Fruit fly (Drosophila melanogaster) whole organism, embryonic: ENCODE results near the gene Sema5c.
A peak's percentile ranks its signal among the peaks of the same experiment; 100 is the strongest.

Experiments used
- Ada2b ChIP-seq: fragments of 200-800 bp; sonication (Bioruptor generic); IDR thresholded peaks from 2 replicates; pipeline ENCODE4 v1.3.6; 2022; ENCODE audit warnings: missing biosample characterization, missing genetic modification characterization
- Atf-2 ChIP-seq: fragments of 200-800 bp; sonication (Bioruptor generic); optimal IDR thresholded peaks from 2 replicates; lab custom pipeline; 2016; ENCODE audit warnings: missing biosample characterization, missing genetic modification characterization
- B-H2 ChIP-seq: fragments of 200-800 bp; sonication (Bioruptor generic); optimal IDR thresholded peaks from 2 replicates; lab custom pipeline; 2018; ENCODE audit warnings: missing biosample characterization, mild to moderate bottlenecking, missing genetic modification characterization
- CG10462 ChIP-seq: fragments of 200-800 bp; sonication (Bioruptor generic); optimal IDR thresholded peaks from 2 replicates; lab custom pipeline; 2016; ENCODE audit warnings: missing biosample characterization, missing genetic modification characterization
- CG10654 ChIP-seq: fragments of 200-800 bp; sonication (Bioruptor generic); optimal IDR thresholded peaks from 2 replicates; lab custom pipeline; 2016; ENCODE audit warnings: missing biosample characterization, missing genetic modification characterization
- CG11247 ChIP-seq: fragments of 200-800 bp; sonication (Bioruptor generic); IDR thresholded peaks from 2 replicates; pipeline ENCODE4 v1.3.6; 2022; ENCODE audit warnings: missing biosample characterization, missing genetic modification characterization
- CG12299 ChIP-seq: fragments of 200-800 bp; sonication (Bioruptor generic); optimal IDR thresholded peaks from 2 replicates; lab custom pipeline; 2018; ENCODE audit warnings: missing biosample characterization, mild to moderate bottlenecking, missing genetic modification characterization
- CG1233 ChIP-seq: fragments of 200-800 bp; sonication (Bioruptor generic); optimal IDR thresholded peaks from 4 replicates; lab custom pipeline; 2018; ENCODE audit warnings: missing biosample characterization, mild to moderate bottlenecking, missing genetic modification characterization
- CG12769 ChIP-seq: fragments of 200-800 bp; sonication (Bioruptor generic); optimal IDR thresholded peaks from 2 replicates; lab custom pipeline; 2019; ENCODE audit warnings: missing biosample characterization, mild to moderate bottlenecking, missing genetic modification characterization, moderate library complexity
- CG15696 ChIP-seq: fragments of 200-800 bp; sonication (Bioruptor generic); optimal IDR thresholded peaks from 2 replicates; lab custom pipeline; 2019; ENCODE audit warnings: missing biosample characterization, mild to moderate bottlenecking, missing genetic modification characterization, moderate library complexity
- CG17359 ChIP-seq: fragments of 200-800 bp; sonication (Bioruptor generic); optimal IDR thresholded peaks from 3 replicates; lab custom pipeline; 2018; ENCODE audit warnings: missing biosample characterization, mild to moderate bottlenecking, missing genetic modification characterization, moderate library complexity
- CG17361 ChIP-seq: fragments of 200-800 bp; sonication (Bioruptor generic); IDR thresholded peaks from 3 replicates; pipeline ENCODE4 v1.3.6; 2022; ENCODE audit warnings: missing biosample characterization, missing genetic modification characterization
- CG17612 ChIP-seq: fragments of 200-800 bp; sonication (Bioruptor generic); IDR thresholded peaks from 2 replicates; pipeline ENCODE4 v1.3.6; 2022; ENCODE audit warnings: missing biosample characterization, missing genetic modification characterization
- CG2875 ChIP-seq: fragments of 200-800 bp; sonication (Bioruptor generic); optimal IDR thresholded peaks from 2 replicates; lab custom pipeline; 2017; ENCODE audit warnings: missing biosample characterization, mild to moderate bottlenecking, missing genetic modification characterization, missing genetic modification reagents
- CG30020 ChIP-seq: fragments of 200-800 bp; optimal IDR thresholded peaks from 2 replicates; lab custom pipeline; 2019; ENCODE audit warnings: missing biosample characterization, mild to moderate bottlenecking, missing genetic modification characterization, moderate library complexity
- CG31224 ChIP-seq: fragments of 200-800 bp; sonication (Bioruptor generic); IDR thresholded peaks from 2 replicates; pipeline ENCODE4 v1.3.6; 2022; ENCODE audit warnings: missing biosample characterization, missing genetic modification characterization
- CG32767 ChIP-seq: fragments of 200-800 bp; sonication (Bioruptor generic); IDR thresholded peaks from 2 replicates; pipeline ENCODE4 v1.3.6; 2022; ENCODE audit warnings: missing biosample characterization, missing genetic modification characterization
- CG5953 ChIP-seq: fragments of 200-800 bp; sonication (Bioruptor generic); IDR thresholded peaks from 2 replicates; pipeline ENCODE4 v1.3.6; 2022; ENCODE audit warnings: missing biosample characterization, missing genetic modification characterization
- CG6689 ChIP-seq: fragments of 200-800 bp; sonication (Bioruptor generic); IDR thresholded peaks from 2 replicates; pipeline ENCODE4 v1.3.6; 2022; ENCODE audit warnings: missing biosample characterization, missing genetic modification characterization
- CG7556 ChIP-seq: fragments of 200-800 bp; sonication (Bioruptor generic); optimal IDR thresholded peaks from 2 replicates; lab custom pipeline; 2017; ENCODE audit warnings: missing biosample characterization, mild to moderate bottlenecking, missing genetic modification characterization
- Dll ChIP-seq: fragments of 200-800 bp; sonication (Bioruptor generic); IDR thresholded peaks from 4 replicates; pipeline ENCODE4 v1.3.6; 2022; ENCODE audit warnings: missing biosample characterization, missing genetic modification characterization; ENCODE audit not compliant: partially characterized antibody
- Doc2 ChIP-seq: fragments of 200-800 bp; sonication (Bioruptor generic); IDR thresholded peaks from 2 replicates; pipeline ENCODE4 v1.3.6; 2022; ENCODE audit warnings: missing biosample characterization, missing genetic modification characterization
- HLHmδ ChIP-seq: fragments of 200-800 bp; sonication (Bioruptor generic); optimal IDR thresholded peaks from 2 replicates; lab custom pipeline; 2018; ENCODE audit warnings: missing biosample characterization, mild to moderate bottlenecking, missing genetic modification characterization, moderate library complexity
- Hr3 ChIP-seq: fragments of 200-800 bp; sonication (Bioruptor generic); optimal IDR thresholded peaks from 3 replicates; lab custom pipeline; 2016; ENCODE audit warnings: missing biosample characterization, missing genetic modification characterization
- MBD-R2 ChIP-seq: fragments of 200-800 bp; sonication (Bioruptor generic); IDR thresholded peaks from 2 replicates; pipeline ENCODE4 v1.3.6; 2022; ENCODE audit warnings: missing biosample characterization, missing genetic modification characterization
- Meics ChIP-seq: fragments of 200-800 bp; sonication (Bioruptor generic); optimal IDR thresholded peaks from 2 replicates; lab custom pipeline; 2017; ENCODE audit warnings: missing biosample characterization, mild to moderate bottlenecking, missing genetic modification characterization
- Nf-YA ChIP-seq: fragments of 200-800 bp; sonication (Bioruptor generic); IDR thresholded peaks from 2 replicates; pipeline ENCODE4 v1.3.6; 2022; ENCODE audit warnings: missing biosample characterization, missing genetic modification characterization
- Opbp ChIP-seq: fragments of 200-800 bp; sonication (Bioruptor generic); IDR thresholded peaks from 3 replicates; pipeline ENCODE4 v1.3.6; 2022; ENCODE audit warnings: missing biosample characterization, missing genetic modification characterization; ENCODE audit not compliant: partially characterized antibody
- Rfx ChIP-seq: fragments of 200-800 bp; sonication (Bioruptor generic); IDR thresholded peaks from 2 replicates; pipeline ENCODE4 v1.3.6; 2022; ENCODE audit warnings: missing biosample characterization, missing genetic modification characterization
- Side ChIP-seq: fragments of 200-800 bp; sonication (Bioruptor generic); optimal IDR thresholded peaks from 2 replicates; lab custom pipeline; 2016; ENCODE audit warnings: missing biosample characterization, missing genetic modification characterization
- Ssrp ChIP-seq: fragments of 200-800 bp; sonication (Bioruptor generic); optimal IDR thresholded peaks from 2 replicates; lab custom pipeline; 2018; ENCODE audit warnings: missing biosample characterization, mild to moderate bottlenecking, missing genetic modification characterization, moderate library complexity
- ac ChIP-seq: fragments of 200-800 bp; sonication (Bioruptor generic); optimal IDR thresholded peaks from 3 replicates; lab custom pipeline; 2017; ENCODE audit warnings: missing biosample characterization, mild to moderate bottlenecking, missing genetic modification characterization
- br ChIP-seq: fragments of >200 bp; optimal IDR thresholded peaks from 2 replicates; lab custom pipeline; 2017
- btn ChIP-seq: fragments of 200-800 bp; sonication (Bioruptor generic); optimal IDR thresholded peaks from 2 replicates; lab custom pipeline; 2016; ENCODE audit warnings: missing biosample characterization, missing genetic modification characterization
- danr ChIP-seq: fragments of 200-800 bp; sonication (Bioruptor generic); IDR thresholded peaks from 2 replicates; pipeline ENCODE4 v1.3.6; 2022; ENCODE audit warnings: missing biosample characterization, missing genetic modification characterization
- dm ChIP-seq: fragments of 200-800 bp; sonication (Bioruptor generic); optimal IDR thresholded peaks from 3 replicates; lab custom pipeline; 2016; ENCODE audit warnings: missing biosample characterization, missing genetic modification characterization
- eyg ChIP-seq: fragments of 200-800 bp; sonication (Bioruptor generic); optimal IDR thresholded peaks from 3 replicates; lab custom pipeline; 2016; ENCODE audit warnings: missing biosample characterization, missing genetic modification characterization
- fd96Cb ChIP-seq: fragments of 200-800 bp; sonication (Bioruptor generic); optimal IDR thresholded peaks from 2 replicates; lab custom pipeline; 2018; ENCODE audit warnings: missing biosample characterization, mild to moderate bottlenecking, missing genetic modification characterization, moderate library complexity
- gcm ChIP-seq: fragments of 200-800 bp; sonication (Bioruptor generic); optimal IDR thresholded peaks from 2 replicates; lab custom pipeline; 2019; ENCODE audit warnings: missing biosample characterization, mild to moderate bottlenecking, missing genetic modification characterization, moderate library complexity
- gt ChIP-seq: fragments of 200-800 bp; sonication (Bioruptor generic); IDR thresholded peaks from 2 replicates; pipeline ENCODE4 v1.3.6; 2022; ENCODE audit warnings: missing biosample characterization, missing genetic modification characterization
- insv ChIP-seq, 2 experiments: fragments of 200-800 bp; sonication (Bioruptor generic); optimal IDR thresholded peaks; 3 replicates each; lab custom pipeline; 2016 to 2018; ENCODE audit warnings: missing biosample characterization in 2 of 2, missing genetic modification characterization in 2 of 2
- jing ChIP-seq: fragments of 200-800 bp; sonication (Bioruptor generic); optimal IDR thresholded peaks from 2 replicates; lab custom pipeline; 2018; ENCODE audit warnings: missing biosample characterization, mild to moderate bottlenecking, missing genetic modification characterization
- kni ChIP-seq: fragments of 200-800 bp; sonication (Bioruptor generic); optimal IDR thresholded peaks from 3 replicates; lab custom pipeline; 2017; ENCODE audit warnings: mild to moderate bottlenecking, missing biosample characterization, missing genetic modification reagents, missing genetic modification characterization
- nom ChIP-seq: fragments of 200-800 bp; sonication (Bioruptor generic); optimal IDR thresholded peaks from 2 replicates; lab custom pipeline; 2017; ENCODE audit warnings: missing biosample characterization, missing genetic modification characterization, mild to moderate bottlenecking, moderate library complexity, missing genetic modification reagents
- row ChIP-seq: fragments of 200-800 bp; sonication (Bioruptor generic); IDR thresholded peaks from 3 replicates; pipeline ENCODE4 v1.3.6; 2022; ENCODE audit warnings: missing biosample characterization, missing genetic modification characterization
- salm ChIP-seq: fragments of 200-800 bp; sonication (Bioruptor generic); optimal IDR thresholded peaks from 2 replicates; lab custom pipeline; 2018; ENCODE audit warnings: missing biosample characterization, mild to moderate bottlenecking, missing genetic modification characterization
- ssp ChIP-seq: fragments of 200-800 bp; sonication (Bioruptor generic); IDR thresholded peaks from 2 replicates; pipeline ENCODE4 v1.3.6; 2022; ENCODE audit warnings: missing biosample characterization, missing genetic modification characterization
- tio ChIP-seq: fragments of 200-800 bp; sonication (Bioruptor generic); optimal IDR thresholded peaks from 2 replicates; lab custom pipeline; 2017; ENCODE audit warnings: missing biosample characterization, missing genetic modification characterization, inconsistent platforms
- trem ChIP-seq: fragments of 200-800 bp; optimal IDR thresholded peaks from 3 replicates; lab custom pipeline; 2019; ENCODE audit warnings: missing biosample characterization, mild to moderate bottlenecking, missing genetic modification characterization, moderate library complexity

Gene Sema5c

DNA sequence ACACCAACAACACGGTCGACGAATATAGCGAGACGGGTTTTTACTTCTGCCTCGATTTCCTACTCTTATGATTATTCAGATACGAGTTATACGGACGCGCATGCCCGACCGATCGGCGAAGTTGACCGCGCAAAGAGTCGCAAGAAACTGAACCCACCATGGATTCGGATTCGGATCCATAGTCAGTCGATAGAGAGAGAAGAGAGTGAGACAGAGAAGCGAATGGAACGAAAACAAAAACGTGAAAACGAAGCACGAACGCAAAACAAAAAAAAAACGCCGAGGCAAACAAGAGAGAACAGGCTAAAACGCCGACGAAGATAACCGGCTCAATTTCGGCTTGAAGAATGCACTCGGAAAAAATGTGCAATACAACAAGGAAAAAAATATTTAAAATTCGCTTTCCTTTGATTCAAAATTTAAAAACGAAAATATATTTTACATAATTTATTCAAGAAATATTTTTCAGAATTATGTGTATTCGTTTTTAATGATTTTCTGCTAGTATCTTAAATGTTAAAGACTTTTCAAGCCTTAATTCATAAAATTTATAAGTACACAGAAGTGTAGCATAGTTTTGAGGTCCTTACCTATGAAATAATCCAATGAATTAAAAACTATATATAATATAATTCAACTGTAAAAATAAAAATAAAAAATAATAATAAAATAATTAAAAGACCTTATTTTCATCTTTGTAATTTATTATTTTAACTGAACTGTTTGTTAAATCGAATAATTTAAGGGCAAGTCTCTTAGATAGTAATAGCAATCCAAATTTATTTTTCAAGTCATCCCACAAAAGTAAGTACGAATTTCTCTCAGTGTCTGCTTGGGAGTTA is at the start of gene Sema5c (continued):
- peak; percentile 80 for TF ChIP-seq Hr3
- TF ChIP-seq Nf-YA: no peak
- TF ChIP-seq B-H2 (GFP tag; lab: Kevin White, UChicago): no peak
- TF ChIP-seq CG32767: no peak
- TF ChIP-seq CG17361 (GFP tag; lab: Robert Waterston, UW): peak; percentile 96
- TF ChIP-seq insv (GFP tag; optimal IDR thresholded peaks at IDR 0.05; lab: Kevin White, UChicago): no peak
- TF ChIP-seq CG31224 (GFP tag; lab: Robert Waterston, UW): peak; percentile 28; the same call in 1 of the 2 replicates
- TF ChIP-seq CG5953: 0 out of 2 replicates have a peak, but pooled peaks have one; percentile 44
- TF ChIP-seq CG12299 (tag; lab: Kevin White, UChicago): no peak
- TF ChIP-seq salm: no peak
- TF ChIP-seq fd96Cb (tag; lab: Kevin White, UChicago): peak; percentile 60
- peak; percentile 84 for TF ChIP-seq Ssrp
- TF ChIP-seq CG12769 (tag; lab: Kevin White, UChicago): peak; percentile 37
- TF ChIP-seq CG17612 (GFP tag; lab: Robert Waterston, UW): no peak
- peak; percentile 55 for TF ChIP-seq HLHmδ
- TF ChIP-seq dm (GFP tag; lab: Kevin White, UChicago): no peak
- no peak for TF ChIP-seq Doc2 (GFP tag; lab: Robert Waterston, UW)
- peak; percentile 33 for TF ChIP-seq Atf-2 (GFP tag; lab: Kevin White, UChicago)
- TF ChIP-seq ac (GFP tag; lab: Kevin White, UChicago): no peak
- 0 out of 4 replicates have a peak, but pooled peaks have one; percentile 36 for TF ChIP-seq Dll (GFP tag; lab: Robert Waterston, UW)
- TF ChIP-seq kni (GFP tag; lab: Kevin White, UChicago): peak; percentile 80
- peak; percentile 50 for TF ChIP-seq CG2875
- peak; percentile 70 for TF ChIP-seq Rfx (GFP tag; lab: Robert Waterston, UW)
- TF ChIP-seq row (GFP tag; lab: Robert Waterston, UW): peak; percentile 73
- TF ChIP-seq gcm: peak; percentile 67
- no peak for TF ChIP-seq btn (GFP tag; lab: Kevin White, UChicago)
- TF ChIP-seq eyg (GFP tag; lab: Kevin White, UChicago): no peak
- peak; percentile 63 for TF ChIP-seq CG1233 (GFP tag; lab: Kevin White, UChicago)
- TF ChIP-seq Opbp: peak; percentile 50; the same call in 2 of the 3 replicates
- TF ChIP-seq Meics (GFP tag; lab: Kevin White, UChicago): peak; percentile 82
- no peak for TF ChIP-seq br (lab: Kevin White, UChicago)
- peak; percentile 56 for TF ChIP-seq tio (GFP tag; lab: Kevin White, UChicago)
- TF ChIP-seq CG17359 (tag; lab: Kevin White, UChicago): peak; percentile 56
- peak; percentile 29; the same call in 1 of the 2 replicates for TF ChIP-seq MBD-R2 (GFP tag; lab: Robert Waterston, UW)
- peak; percentile 45 for TF ChIP-seq CG30020 (tag; lab: Kevin White, UChicago)
- peak; percentile 40; the same call in 1 of the 2 replicates for TF ChIP-seq CG11247 (GFP tag; lab: Robert Waterston, UW)
- TF ChIP-seq CG10462 (GFP tag; lab: Kevin White, UChicago): peak; percentile 58
- peak; percentile 83 for TF ChIP-seq CG15696 (tag; lab: Kevin White, UChicago)
- TF ChIP-seq ssp: peak; percentile 64
- no peak for TF ChIP-seq jing
- peak; percentile 92 for TF ChIP-seq CG7556 (GFP tag; lab: Kevin White, UChicago)
- peak; percentile 63 for TF ChIP-seq trem (tag; lab: Kevin White, UChicago)
- peak; percentile 36 for TF ChIP-seq Side (GFP tag; lab: Kevin White, UChicago)
- peak; percentile 9 for TF ChIP-seq CG10654 (GFP tag; lab: Kevin White, UChicago)
- peak; percentile 48 for TF ChIP-seq nom (GFP tag; lab: Kevin White, UChicago)
- TF ChIP-seq CG6689 (GFP tag; lab: Robert Waterston, UW): peak; percentile 42; the same call in 1 of the 2 replicates
- no peak for TF ChIP-seq gt (GFP tag; lab: Robert Waterston, UW)
- TF ChIP-seq Ada2b (GFP tag; lab: Robert Waterston, UW): 0 out of 2 replicates have a peak, but pooled peaks have one; percentile 18
- TF ChIP-seq danr (GFP tag; lab: Robert Waterston, UW): no peak
